Worm (Caenorhabditis elegans): ENCODE results near the gene pkhm-2.

The pkhm-2 gene

DNA sequence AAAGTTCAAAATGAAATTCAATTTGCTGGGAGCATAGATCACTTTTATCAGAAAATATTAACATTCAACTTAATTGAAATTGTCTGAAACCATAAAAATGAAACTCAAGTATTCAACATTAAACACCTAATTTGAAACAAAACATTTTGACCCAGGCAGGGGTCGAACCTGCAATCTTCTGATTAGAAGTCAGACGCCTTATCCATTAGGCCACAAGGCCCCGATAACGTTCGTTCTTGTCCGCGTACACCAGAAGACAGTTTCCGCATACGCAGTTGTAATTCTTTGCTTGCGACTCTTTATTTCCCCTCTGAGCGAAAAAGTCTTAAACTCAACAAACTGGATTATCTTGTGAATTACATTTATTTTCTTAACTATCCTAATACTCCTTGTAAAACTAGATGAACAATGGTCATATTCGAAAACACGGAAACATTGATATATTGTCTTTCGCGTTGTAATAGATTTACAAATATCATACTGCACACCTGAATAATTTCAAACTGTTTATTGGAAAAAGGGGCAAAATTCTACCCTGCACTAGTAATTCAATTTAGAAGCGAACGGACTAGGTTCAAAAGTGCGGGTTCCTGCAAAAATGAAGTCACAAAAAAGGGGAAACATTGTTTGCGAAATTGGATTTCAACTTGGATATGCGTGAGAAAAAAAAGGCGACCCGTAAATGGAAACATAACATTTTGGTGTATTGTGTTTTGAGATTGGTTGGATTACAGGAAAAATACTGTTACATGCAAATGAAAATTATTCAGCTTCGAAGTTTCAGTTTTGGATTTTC lies 34.7 kb downstream of the pkhm-2 start:
- TF ChIP-seq elt-2 (tag; optimal IDR thresholded peaks at IDR 0.05) (peak; percentile 34), fax-1 (tag; optimal IDR thresholded peaks at IDR 0.05) (no peak)

DNA sequence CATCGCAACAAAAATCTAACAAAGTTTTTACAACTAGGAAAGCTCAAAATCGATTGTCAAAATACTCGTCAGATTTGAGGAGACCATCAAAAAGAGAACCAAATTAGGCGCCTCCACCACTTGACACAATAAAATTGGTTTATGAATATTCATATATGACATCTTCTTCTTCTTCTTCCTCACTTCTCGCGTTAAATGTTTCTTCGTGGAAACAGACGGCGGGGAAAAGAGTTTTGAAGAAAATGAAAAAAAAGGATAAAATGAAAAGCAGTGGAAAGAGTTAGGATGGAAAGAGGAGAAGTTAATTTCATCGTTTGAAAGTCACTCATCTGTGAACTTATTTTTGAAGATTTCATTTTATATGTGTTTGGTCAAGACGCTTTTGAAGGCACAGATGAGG lies 46.3 kb downstream of the pkhm-2 start:
- TF ChIP-seq C08G9.2 (tag; optimal IDR thresholded peaks at IDR 0.05) (no peak), unc-42 (tag; optimal IDR thresholded peaks at IDR 0.05) (peak; percentile 76)

DNA sequence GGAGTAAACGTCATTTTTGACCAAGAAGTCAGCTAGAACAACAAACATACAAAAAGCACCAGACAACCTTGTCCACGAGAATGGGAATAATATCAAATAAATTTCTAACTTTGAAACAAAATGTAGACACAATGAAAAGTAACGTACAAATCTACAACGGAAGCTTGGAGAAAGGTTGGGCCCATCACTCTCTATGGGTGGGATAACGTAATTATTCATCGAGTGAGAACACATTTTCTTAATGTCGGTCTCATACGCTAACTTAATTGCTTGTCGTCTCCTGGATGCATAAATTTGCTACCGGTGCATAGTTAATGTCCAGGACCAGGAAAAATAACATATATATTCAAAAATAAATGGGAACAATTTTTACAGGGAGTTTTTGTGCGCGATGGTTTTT lies 48.1 kb downstream of the pkhm-2 start:
- TF ChIP-seq ceh-18 (tag; optimal IDR thresholded peaks at IDR 0.05) (no peak), unc-42 (tag; optimal IDR thresholded peaks at IDR 0.05) (peak; percentile 56)

DNA sequence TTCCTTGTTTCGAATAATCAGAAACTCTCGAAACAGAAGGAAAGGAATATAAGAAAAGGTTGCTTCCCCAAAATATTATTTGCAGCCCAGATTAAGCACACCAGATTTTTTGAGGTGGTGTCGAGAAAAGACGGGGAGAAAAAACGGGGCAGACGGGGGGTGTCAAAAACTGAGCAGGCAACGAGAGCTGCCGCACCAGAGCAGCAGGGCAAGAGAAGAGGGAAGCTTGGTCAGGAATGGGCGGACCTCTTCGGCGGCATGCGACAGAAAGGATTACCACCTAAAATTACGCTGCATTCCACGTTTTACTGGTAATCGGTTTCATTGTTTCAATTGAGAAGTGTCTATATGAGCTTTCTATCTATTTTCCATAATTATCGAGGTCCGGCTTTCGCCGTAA lies 49.2 kb downstream of the pkhm-2 start:
- TF ChIP-seq pqm-1 (tag; optimal IDR thresholded peaks at IDR 0.05): no peak
- no peak for TF ChIP-seq sox-2 (GFP tag; IDR thresholded peaks at IDR 0.05)
- no peak for TF ChIP-seq K09A11.1 (tag; optimal IDR thresholded peaks at IDR 0.05; ENCODE audit: insufficient read depth)
- TF ChIP-seq pros-1 (tag; optimal IDR thresholded peaks at IDR 0.05): no peak
- TF ChIP-seq hlh-13 (GFP tag; optimal IDR thresholded peaks at IDR 0.05): no peak
- no peak for TF ChIP-seq mec-3 (tag; optimal IDR thresholded peaks at IDR 0.05; ENCODE audit: borderline replicate concordance)
- no peak for TF ChIP-seq pag-3 (tag; optimal IDR thresholded peaks at IDR 0.05; ENCODE audit: borderline replicate concordance)
- no peak for TF ChIP-seq hlh-30 (tag; optimal IDR thresholded peaks at IDR 0.05; ENCODE audit: insufficient read depth)
- no peak for TF ChIP-seq unc-55 (GFP tag; optimal IDR thresholded peaks at IDR 0.05)
- no peak for TF ChIP-seq Y22D7AL.16 (tag; optimal IDR thresholded peaks at IDR 0.05)

DNA sequence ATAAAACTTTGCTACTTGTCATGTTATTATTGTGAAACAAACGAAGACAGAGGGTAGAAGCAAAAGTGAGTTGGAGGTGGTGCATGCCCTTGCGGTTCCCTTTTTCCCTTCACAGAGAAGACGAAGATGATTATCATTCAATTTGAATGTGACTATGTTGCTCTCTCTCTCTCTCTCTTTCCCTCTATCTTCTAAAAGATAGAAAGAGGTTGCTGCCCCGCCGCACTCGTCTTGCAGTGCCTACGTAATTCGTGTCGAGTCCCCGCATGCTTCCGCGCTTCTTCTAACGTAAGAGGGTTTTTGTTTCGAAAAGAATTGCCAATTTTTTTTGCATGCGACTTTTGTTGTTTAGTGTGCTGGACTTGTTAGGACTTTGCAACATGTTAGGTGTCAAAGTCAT lies 53.1 kb downstream of the pkhm-2 start:
- no peak for TF ChIP-seq ets-4 (tag; optimal IDR thresholded peaks at IDR 0.05)
- TF ChIP-seq pag-3 (tag; optimal IDR thresholded peaks at IDR 0.05; ENCODE audit: borderline replicate concordance): no peak
- TF ChIP-seq ceh-34 (tag; optimal IDR thresholded peaks at IDR 0.05): no peak
- peak; percentile 87 for TF ChIP-seq unc-42 (tag; optimal IDR thresholded peaks at IDR 0.05)
- no peak for TF ChIP-seq ceh-2 (tag; optimal IDR thresholded peaks at IDR 0.05)

Data from whole organism, late embryonic.